Fruit fly (Drosophila melanogaster) whole organism, embryonic: ENCODE data around the gene cmet.

Experiments used
- Abd-B ChIP-seq: fragments of 200-800 bp; sonication (Bioruptor generic); optimal IDR thresholded peaks from 2 replicates; lab custom pipeline; 2018; ENCODE audit warnings: missing biosample characterization, mild to moderate bottlenecking, missing genetic modification characterization, moderate library complexity
- CG10462 ChIP-seq: fragments of 200-800 bp; sonication (Bioruptor generic); optimal IDR thresholded peaks from 2 replicates; lab custom pipeline; 2016; ENCODE audit warnings: missing biosample characterization, missing genetic modification characterization
- CG12219 ChIP-seq: fragments of 200-800 bp; sonication (Bioruptor generic); optimal IDR thresholded peaks from 3 replicates; lab custom pipeline; 2018; ENCODE audit warnings: missing biosample characterization, mild to moderate bottlenecking, missing genetic modification characterization
- CG13296 ChIP-seq: fragments of 200-800 bp; sonication (Bioruptor generic); optimal IDR thresholded peaks from 3 replicates; lab custom pipeline; 2018; ENCODE audit warnings: missing biosample characterization, mild to moderate bottlenecking, missing genetic modification characterization
- CG14050 ChIP-seq: fragments of 200-800 bp; sonication (Bioruptor generic); IDR thresholded peaks from 3 replicates; pipeline ENCODE4 v1.3.6; 2022; ENCODE audit warnings: missing biosample characterization, missing genetic modification characterization
- CG14860 ChIP-seq: fragments of 200-800 bp; sonication (Bioruptor generic); IDR thresholded peaks from 3 replicates; pipeline ENCODE4 v1.3.6; 2022; ENCODE audit warnings: missing biosample characterization, missing genetic modification characterization; ENCODE audit not compliant: partially characterized antibody
- CG14965 ChIP-seq: fragments of 200-800 bp; sonication (Bioruptor generic); optimal IDR thresholded peaks from 2 replicates; lab custom pipeline; 2016; ENCODE audit warnings: missing biosample characterization, missing genetic modification characterization, borderline replicate concordance
- CG15073 ChIP-seq: fragments of 200-800 bp; sonication (Bioruptor generic); optimal IDR thresholded peaks from 2 replicates; lab custom pipeline; 2016; ENCODE audit warnings: missing biosample characterization, missing genetic modification characterization
- CG1603 ChIP-seq: fragments of 200-800 bp; sonication (Bioruptor generic); optimal IDR thresholded peaks from 2 replicates; lab custom pipeline; 2019; ENCODE audit warnings: missing biosample characterization, mild to moderate bottlenecking, missing genetic modification characterization, moderate library complexity
- CG16863 ChIP-seq: fragments of 200-800 bp; sonication (Bioruptor generic); optimal IDR thresholded peaks from 3 replicates; lab custom pipeline; 2016; ENCODE audit warnings: missing biosample characterization, missing genetic modification characterization
- CG17802 ChIP-seq: fragments of 200-800 bp; sonication (Bioruptor generic); optimal IDR thresholded peaks from 2 replicates; lab custom pipeline; 2018; ENCODE audit warnings: missing biosample characterization, mild to moderate bottlenecking, missing genetic modification characterization, moderate library complexity
- CG2129 ChIP-seq: fragments of 200-800 bp; sonication (Bioruptor generic); IDR thresholded peaks from 2 replicates; pipeline ENCODE4 v1.3.6; 2022; ENCODE audit warnings: missing biosample characterization, missing genetic modification characterization; ENCODE audit not compliant: partially characterized antibody
- CG3163 ChIP-seq: fragments of 200-800 bp; sonication (Bioruptor generic); optimal IDR thresholded peaks from 3 replicates; lab custom pipeline; 2016; ENCODE audit warnings: missing biosample characterization, missing genetic modification characterization
- CG4282 ChIP-seq: fragments of 200-800 bp; sonication (Bioruptor generic); optimal IDR thresholded peaks from 2 replicates; lab custom pipeline; 2016; ENCODE audit warnings: missing biosample characterization, missing genetic modification characterization
- CG4820 ChIP-seq: fragments of 200-800 bp; sonication (Bioruptor generic); optimal IDR thresholded peaks from 3 replicates; lab custom pipeline; 2016; ENCODE audit warnings: missing biosample characterization, missing genetic modification characterization
- CG6765 ChIP-seq: fragments of 200-800 bp; sonication (Bioruptor generic); optimal IDR thresholded peaks from 3 replicates; lab custom pipeline; 2017; ENCODE audit warnings: missing biosample characterization, mild to moderate bottlenecking, missing genetic modification characterization
- CG7745 ChIP-seq: fragments of 200-800 bp; sonication (Bioruptor generic); optimal IDR thresholded peaks from 2 replicates; lab custom pipeline; 2018; ENCODE audit warnings: missing biosample characterization, mild to moderate bottlenecking, missing genetic modification characterization, moderate library complexity
- CG7786 ChIP-seq: fragments of 200-800 bp; sonication (Bioruptor generic); optimal IDR thresholded peaks from 2 replicates; lab custom pipeline; 2016; ENCODE audit warnings: missing biosample characterization, missing genetic modification characterization
- CG9215 ChIP-seq: fragments of 200-800 bp; sonication (Bioruptor generic); IDR thresholded peaks from 2 replicates; pipeline ENCODE4 v1.3.6; 2022; ENCODE audit warnings: missing biosample characterization, missing genetic modification characterization
- Deaf1 ChIP-seq: fragments of 200-800 bp; optimal IDR thresholded peaks from 3 replicates; lab custom pipeline; 2019; ENCODE audit warnings: missing biosample characterization, mild to moderate bottlenecking, missing genetic modification characterization, moderate library complexity
- Dp ChIP-seq: fragments of 200-800 bp; sonication (Bioruptor generic); optimal IDR thresholded peaks from 2 replicates; lab custom pipeline; 2018; ENCODE audit warnings: missing biosample characterization, mild to moderate bottlenecking, missing genetic modification characterization, moderate library complexity
- GATAe ChIP-seq: fragments of 200-800 bp; sonication (Bioruptor generic); conservative IDR thresholded peaks from 2 replicates; pipeline ENCODE4 v1.3.6; 2022; ENCODE audit warnings: missing biosample characterization, missing genetic modification characterization
- Gug ChIP-seq: fragments of 200-800 bp; sonication (Bioruptor generic); IDR thresholded peaks from 4 replicates; pipeline ENCODE4 v1.3.6; 2022; ENCODE audit warnings: missing biosample characterization, missing genetic modification characterization
- Hr39 ChIP-seq: fragments of >200 bp; optimal IDR thresholded peaks from 2 replicates; lab custom pipeline; 2017
- Hsf ChIP-seq: fragments of 200-800 bp; sonication (Bioruptor generic); optimal IDR thresholded peaks from 3 replicates; lab custom pipeline; 2016; ENCODE audit warnings: missing biosample characterization, missing genetic modification characterization
- MBD-R2 ChIP-seq: fragments of 200-800 bp; sonication (Bioruptor generic); IDR thresholded peaks from 2 replicates; pipeline ENCODE4 v1.3.6; 2022; ENCODE audit warnings: missing biosample characterization, missing genetic modification characterization
- Mrtf ChIP-seq: fragments of 200-800 bp; sonication (Bioruptor generic); IDR thresholded peaks from 3 replicates; pipeline ENCODE4 v1.3.6; 2022; ENCODE audit warnings: missing biosample characterization, missing genetic modification characterization
- Scr ChIP-seq: fragments of 200-800 bp; sonication (Bioruptor generic); IDR thresholded peaks from 2 replicates; pipeline ENCODE4 v1.3.6; 2022; ENCODE audit warnings: missing biosample characterization, missing genetic modification characterization; ENCODE audit not compliant: partially characterized antibody
- ara ChIP-seq: fragments of 200-800 bp; sonication (Bioruptor generic); IDR thresholded peaks from 2 replicates; pipeline ENCODE4 v1.3.6; 2022; ENCODE audit warnings: missing biosample characterization, missing genetic modification characterization
- chm ChIP-seq: fragments of 200-800 bp; sonication (Bioruptor generic); IDR thresholded peaks from 2 replicates; pipeline ENCODE4 v1.3.6; 2022; ENCODE audit warnings: missing biosample characterization, missing genetic modification characterization
- dimm ChIP-seq: fragments of 200-800 bp; sonication (Bioruptor generic); IDR thresholded peaks from 2 replicates; pipeline ENCODE4 v1.3.6; 2022; ENCODE audit warnings: missing biosample characterization, missing genetic modification characterization
- disco-r ChIP-seq: fragments of 200-800 bp; sonication (Bioruptor generic); optimal IDR thresholded peaks from 2 replicates; lab custom pipeline; 2016; ENCODE audit warnings: missing biosample characterization, missing genetic modification characterization
- dysf ChIP-seq: fragments of 200-800 bp; sonication (Bioruptor generic); IDR thresholded peaks from 3 replicates; pipeline ENCODE4 v1.3.6; 2022; ENCODE audit warnings: missing biosample characterization, missing genetic modification characterization
- emc ChIP-seq: fragments of 200-800 bp; sonication (Bioruptor generic); optimal IDR thresholded peaks from 2 replicates; lab custom pipeline; 2016; ENCODE audit warnings: missing biosample characterization, missing genetic modification characterization
- fd102C ChIP-seq: fragments of 200-800 bp; sonication (Bioruptor generic); optimal IDR thresholded peaks from 2 replicates; lab custom pipeline; 2018; ENCODE audit warnings: missing biosample characterization, mild to moderate bottlenecking, missing genetic modification characterization, moderate library complexity
- gcm2 ChIP-seq: fragments of 200-800 bp; sonication (Bioruptor generic); optimal IDR thresholded peaks from 2 replicates; lab custom pipeline; 2016; ENCODE audit warnings: missing biosample characterization, missing genetic modification characterization
- gfzf ChIP-seq: fragments of 200-800 bp; sonication (Bioruptor generic); optimal IDR thresholded peaks from 2 replicates; lab custom pipeline; 2016; ENCODE audit warnings: missing biosample characterization, mild to moderate bottlenecking, missing genetic modification characterization, moderate library complexity
- insv ChIP-seq, 2 experiments: fragments of 200-800 bp; sonication (Bioruptor generic); optimal IDR thresholded peaks; 3 replicates each; lab custom pipeline; 2016 to 2018; ENCODE audit warnings: missing biosample characterization in 2 of 2, missing genetic modification characterization in 2 of 2
- jumu ChIP-seq: fragments of 200-800 bp; sonication (Bioruptor generic); optimal IDR thresholded peaks from 3 replicates; lab custom pipeline; 2016; ENCODE audit warnings: missing biosample characterization, missing genetic modification characterization
- lov ChIP-seq, 2 experiments: fragments of 200-800 bp in 1 of 2; fragments of >200 bp in 1 of 2; sonication (Bioruptor generic) in 1 of 2; IDR thresholded peaks in 1 of 2; optimal IDR thresholded peaks in 1 of 2; 2 replicates in 1 of 2; 3 replicates in 1 of 2; pipeline versions ENCODE4 v1.3.6 to Lab custom; 2017 to 2022; ENCODE audit warnings: missing biosample characterization in 1 of 2, missing genetic modification characterization in 1 of 2
- nau ChIP-seq: fragments of 200-800 bp; sonication (Bioruptor generic); optimal IDR thresholded peaks from 3 replicates; lab custom pipeline; 2017; ENCODE audit warnings: missing biosample characterization, mild to moderate bottlenecking, missing genetic modification characterization, missing genetic modification reagents
- nerfin-2 ChIP-seq: fragments of 200-800 bp; sonication (Bioruptor generic); IDR thresholded peaks from 2 replicates; pipeline ENCODE4 v1.3.6; 2022; ENCODE audit warnings: missing biosample characterization, missing genetic modification characterization; ENCODE audit not compliant: partially characterized antibody
- prd ChIP-seq, 3 experiments: fragments of >200 bp in 2 of 3; fragments of 200-800 bp in 1 of 3; sonication (Bioruptor generic) in 1 of 3; optimal IDR thresholded peaks in 2 of 3; IDR thresholded peaks in 1 of 3; 2 replicates in 2 of 3; 3 replicates in 1 of 3; pipeline versions ENCODE4 v1.3.6 to Lab custom; 2017 to 2022; ENCODE audit warnings: missing biosample characterization in 1 of 3, missing genetic modification characterization in 1 of 3
- row ChIP-seq: fragments of 200-800 bp; sonication (Bioruptor generic); IDR thresholded peaks from 3 replicates; pipeline ENCODE4 v1.3.6; 2022; ENCODE audit warnings: missing biosample characterization, missing genetic modification characterization
- shn ChIP-seq: fragments of 200-800 bp; sonication (Bioruptor generic); optimal IDR thresholded peaks from 3 replicates; lab custom pipeline; 2016; ENCODE audit warnings: missing biosample characterization, missing genetic modification characterization
- sob ChIP-seq: fragments of 200-800 bp; sonication (Bioruptor generic); IDR thresholded peaks from 2 replicates; pipeline ENCODE4 v1.3.6; 2022; ENCODE audit warnings: missing biosample characterization, missing genetic modification characterization
- sqz ChIP-seq: fragments of 200-800 bp; sonication (Bioruptor generic); optimal IDR thresholded peaks from 3 replicates; lab custom pipeline; 2018; ENCODE audit warnings: missing biosample characterization, mild to moderate bottlenecking, missing genetic modification characterization
- tin ChIP-seq: fragments of 200-800 bp; sonication (Bioruptor generic); optimal IDR thresholded peaks from 3 replicates; lab custom pipeline; 2016; ENCODE audit warnings: missing biosample characterization, missing genetic modification characterization
- unpg ChIP-seq: fragments of 200-800 bp; sonication (Bioruptor generic); optimal IDR thresholded peaks from 3 replicates; lab custom pipeline; 2018; ENCODE audit warnings: missing biosample characterization, mild to moderate bottlenecking, missing genetic modification characterization, moderate library complexity
- vvl ChIP-seq: fragments of 200-800 bp; sonication (Bioruptor generic); IDR thresholded peaks from 2 replicates; pipeline ENCODE4 v1.3.6; 2022; ENCODE audit warnings: missing biosample characterization, missing genetic modification characterization

Gene cmet

dm6 chr2L:11277927-11278351 is 9.1 kb upstream of the cmet start, which contains the start of gene CG33695 (continued):
- peak; percentile 48 for TF ChIP-seq CG9215 (GFP tag; lab: Robert Waterston, UW)
- TF ChIP-seq jumu (GFP tag; lab: Kevin White, UChicago) = peak; percentile 79
- peak; percentile 36; the same call in 2 of the 3 replicates for TF ChIP-seq CG14050 (GFP tag; lab: Robert Waterston, UW)
- TF ChIP-seq nerfin-2 = peak; percentile 62
- TF ChIP-seq chm (GFP tag; lab: Robert Waterston, UW) = peak; percentile 65; the same call in 1 of the 2 replicates
- TF ChIP-seq CG15073 = no peak
- no peak for TF ChIP-seq disco-r (GFP tag; lab: Kevin White, UChicago)
- peak; percentile 38 for TF ChIP-seq gfzf (GFP tag; lab: Kevin White, UChicago)
- TF ChIP-seq CG4282 = peak; percentile 63
- TF ChIP-seq tin = peak; percentile 70
- no peak for TF ChIP-seq insv (GFP tag; optimal IDR thresholded peaks at IDR 0.05; lab: Kevin White, UChicago)
- peak; percentile 78 for TF ChIP-seq CG7786 (GFP tag; lab: Kevin White, UChicago)
- peak; percentile 23 for TF ChIP-seq CG10462 (GFP tag; lab: Kevin White, UChicago)
- TF ChIP-seq sob = peak; percentile 86
- TF ChIP-seq CG14965 (GFP tag; lab: Kevin White, UChicago) = peak; percentile 1
- TF ChIP-seq emc (GFP tag; lab: Kevin White, UChicago) = peak; percentile 44
- TF ChIP-seq CG14860 (GFP tag; lab: Robert Waterston, UW) = peak; percentile 64; the same call in 2 of the 3 replicates
- no peak for TF ChIP-seq ara (GFP tag; lab: Robert Waterston, UW)
- TF ChIP-seq Hsf (GFP tag; lab: Kevin White, UChicago) = peak; percentile 68
- no peak for TF ChIP-seq CG6765 (GFP tag; lab: Kevin White, UChicago)
- TF ChIP-seq shn (GFP tag; lab: Kevin White, UChicago) = peak; percentile 63
- TF ChIP-seq Hr39 = peak; percentile 70
- peak; percentile 12 for TF ChIP-seq CG13296
- TF ChIP-seq nau (GFP tag; lab: Kevin White, UChicago) = no peak
- no peak for TF ChIP-seq unpg (GFP tag; lab: Kevin White, UChicago)
- TF ChIP-seq CG3163 (GFP tag; lab: Kevin White, UChicago) = peak; percentile 65
- peak; percentile 0 for TF ChIP-seq Abd-B
- peak; percentile 58 for TF ChIP-seq CG16863 (GFP tag; lab: Kevin White, UChicago)
- no peak for TF ChIP-seq gcm2 (GFP tag; lab: Kevin White, UChicago)
- no peak for TF ChIP-seq lov (optimal IDR thresholded peaks at IDR 0.05; lab: Kevin White, UChicago)
- no peak for TF ChIP-seq lov (GFP tag; IDR thresholded peaks at IDR 0.05; lab: Robert Waterston, UW)
- TF ChIP-seq CG2129 (GFP tag; lab: Robert Waterston, UW) = peak; percentile 28; the same call in 1 of the 2 replicates
- peak; percentile 85 for TF ChIP-seq Dp (GFP tag; lab: Kevin White, UChicago)
- peak; percentile 53; the same call in 1 of the 3 replicates for TF ChIP-seq dysf (GFP tag; lab: Robert Waterston, UW)
- TF ChIP-seq Gug (GFP tag; lab: Robert Waterston, UW) = peak; percentile 64; the same call in 3 of the 4 replicates
- no peak for TF ChIP-seq CG12219 (GFP tag; lab: Kevin White, UChicago)
- TF ChIP-seq Scr = peak; percentile 70
- TF ChIP-seq sqz (GFP tag; lab: Kevin White, UChicago) = no peak
- peak; percentile 56 for TF ChIP-seq CG4820
- no peak for TF ChIP-seq GATAe
- TF ChIP-seq Mrtf (GFP tag; lab: Robert Waterston, UW) = no peak
- peak; percentile 76 for TF ChIP-seq vvl
- TF ChIP-seq CG7745 = no peak
- TF ChIP-seq dimm (GFP tag; lab: Robert Waterston, UW) = no peak
- peak; percentile 3 for TF ChIP-seq CG17802 (tag; lab: Kevin White, UChicago)
- TF ChIP-seq CG1603 (tag; lab: Kevin White, UChicago) = peak; percentile 67
- no peak for TF ChIP-seq fd102C (GFP tag; lab: Kevin White, UChicago)
- peak; percentile 22; the same call in 1 of the 3 replicates for TF ChIP-seq row (GFP tag; lab: Robert Waterston, UW)
- no peak for TF ChIP-seq prd (optimal IDR thresholded peaks at IDR 0.05; lab: Kevin White, UChicago)
- TF ChIP-seq prd (GFP tag; IDR thresholded peaks at IDR 0.05; lab: Robert Waterston, UW) = peak; percentile 56; the same call in 2 of the 3 replicates
- TF ChIP-seq MBD-R2 (GFP tag; lab: Robert Waterston, UW) = peak; percentile 88
- TF ChIP-seq Deaf1 (tag; lab: Kevin White, UChicago) = peak; percentile 13
